Worm (Caenorhabditis elegans): ENCODE results near the gene del-9.

Gene del-9

ce11 chrX:3596303-3596772, 20.8 kb downstream of the del-9 start, which contains the start of gene T27A10.6 (continued):
- no peak for TF ChIP-seq akir-1 (GFP tag; optimal IDR thresholded peaks at IDR 0.05)

DNA sequence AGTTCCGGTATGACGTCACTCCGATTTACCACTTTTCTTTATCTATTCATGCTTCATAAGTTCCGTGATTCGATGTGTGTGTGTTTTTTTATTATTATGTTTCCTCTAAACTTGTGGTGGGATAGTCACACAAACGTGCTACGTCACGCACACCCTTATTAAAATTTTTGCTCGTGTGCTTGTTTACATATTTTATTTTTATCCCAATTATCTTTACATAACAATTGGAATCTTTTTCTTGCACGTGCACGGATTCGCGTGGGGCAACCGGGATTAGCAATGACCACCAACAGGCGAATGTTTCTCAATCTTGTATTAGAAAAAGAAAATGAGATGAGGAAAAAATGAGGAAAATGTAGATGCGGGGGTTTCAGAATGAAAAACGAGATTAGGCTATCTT, 26.6 kb downstream of the del-9 start:
- no peak for TF ChIP-seq unc-62 (GFP tag; optimal IDR thresholded peaks at IDR 0.05)
- no peak for TF ChIP-seq ama-1 (optimal IDR thresholded peaks at IDR 0.05)
- TF ChIP-seq ama-1 (GFP tag; optimal IDR thresholded peaks at IDR 0.05), result no peak
- TF ChIP-seq atf-7 (tag; optimal IDR thresholded peaks at IDR 0.05), result no peak
- no peak for TF ChIP-seq zim-3 (tag; optimal IDR thresholded peaks at IDR 0.05)
- TF ChIP-seq chd-7 (tag; optimal IDR thresholded peaks at IDR 0.05), result no peak
- TF ChIP-seq nfya-2 (GFP tag; IDR thresholded peaks at IDR 0.05), result no peak
- TF ChIP-seq ekl-4 (GFP tag; IDR thresholded peaks at IDR 0.05), result no peak
- no peak for TF ChIP-seq attf-3 (GFP tag; conservative IDR thresholded peaks at IDR 0.05)
- no peak for TF ChIP-seq repo-1 (tag; optimal IDR thresholded peaks at IDR 0.05)
- no peak for TF ChIP-seq hmg-1.2 (GFP tag; IDR thresholded peaks at IDR 0.05)
- TF ChIP-seq Y53G8AR.9 (GFP tag; conservative IDR thresholded peaks at IDR 0.05), result no peak
- no peak for TF ChIP-seq F49E8.2 (tag; optimal IDR thresholded peaks at IDR 0.05; ENCODE audit: insufficient read depth)
- no peak for TF ChIP-seq snpc-3.4 (tag; optimal IDR thresholded peaks at IDR 0.05)
- TF ChIP-seq lin-54 (GFP tag; optimal IDR thresholded peaks at IDR 0.05), result no peak
- TF ChIP-seq aptf-3 (GFP tag; IDR thresholded peaks at IDR 0.05), result no peak
- TF ChIP-seq lag-1 (GFP tag; IDR thresholded peaks at IDR 0.05), result no peak

DNA sequence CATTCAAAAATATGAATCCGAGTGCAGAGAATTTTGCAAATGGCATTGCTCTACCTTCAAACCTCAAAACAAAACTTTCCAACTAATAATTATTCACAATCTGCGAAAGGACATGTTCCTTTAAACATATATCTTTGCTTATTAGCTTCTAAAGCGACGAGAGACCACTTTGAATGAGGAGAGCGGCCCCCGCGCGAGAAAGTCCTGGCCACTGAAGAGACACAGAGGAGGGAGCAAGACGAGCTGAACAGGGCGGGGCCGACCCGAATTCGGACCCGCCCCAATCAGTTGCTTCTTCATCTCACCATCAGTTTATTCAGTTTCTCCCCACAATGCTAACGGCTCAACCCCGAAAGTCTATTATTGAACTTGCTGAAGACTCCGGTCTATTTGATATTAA, 31.5 kb downstream of the del-9 start, which contains the start of gene T27A10.2:
Gene T27A10.2 (plus strand): TSS at position 333 of the 400 bp plus-strand sequence.
- TF ChIP-seq madf-3 (GFP tag; IDR thresholded peaks at IDR 0.05) (no peak), hmg-1.2 (GFP tag; IDR thresholded peaks at IDR 0.05) (peak; percentile 60; the same call in 1 of the 2 replicates), nhr-179 (tag; optimal IDR thresholded peaks at IDR 0.05) (no peak), egrh-3 (GFP tag; IDR thresholded peaks at IDR 0.05) (peak; percentile 50; the same call in 1 of the 2 replicates), nfya-1 (tag; optimal IDR thresholded peaks at IDR 0.05; ENCODE audit: borderline replicate concordance, insufficient read depth) (no peak)

- TF ChIP-seq dpl-1 (GFP tag; optimal IDR thresholded peaks at IDR 0.05) (no peak), nhr-80 (tag; optimal IDR thresholded peaks at IDR 0.05) (no peak), attf-3 (GFP tag; conservative IDR thresholded peaks at IDR 0.05) (no peak), xnd-1 (tag; optimal IDR thresholded peaks at IDR 0.05) (no peak), ZK185.1 (tag; optimal IDR thresholded peaks at IDR 0.05; ENCODE audit: poor library complexity, severe bottlenecking) (no peak), dox-1 (GFP tag; IDR thresholded peaks at IDR 0.05) (no peak), rcor-1 (GFP tag; IDR thresholded peaks at IDR 0.05) (no peak), hlh-12 (tag; optimal IDR thresholded peaks at IDR 0.05) (no peak), C17E4.6 (GFP tag; IDR thresholded peaks at IDR 0.05) (no peak), akir-1 (GFP tag; optimal IDR thresholded peaks at IDR 0.05) (no peak), lsy-27 (tag; optimal IDR thresholded peaks at IDR 0.05; ENCODE audit: borderline replicate concordance, insufficient read depth) (no peak), snpc-4 (GFP tag; optimal IDR thresholded peaks at IDR 0.05) (no peak), snpc-4 (tag; optimal IDR thresholded peaks at IDR 0.05) (no peak), lin-54 (GFP tag; optimal IDR thresholded peaks at IDR 0.05) (no peak), ceh-27 (GFP tag; optimal IDR thresholded peaks at IDR 0.05) (no peak)
Measured at ce11 chrX:3584481-3584880, 32.6 kb downstream of the del-9 start.

All from whole organism, young adult.